Worm (Caenorhabditis elegans): ENCODE results near the gene nspd-4.

ce11 chrII:4802917-4803316 is 39.5 kb upstream of the nspd-4 start:
- TF ChIP-seq pqm-1 (tag; optimal IDR thresholded peaks at IDR 0.05) (peak; percentile 6), sox-4 (tag; optimal IDR thresholded peaks at IDR 0.05) (no peak), snpc-4 (tag; optimal IDR thresholded peaks at IDR 0.05) (no peak), nhr-12 (tag; optimal IDR thresholded peaks at IDR 0.05) (no peak), ces-1 (GFP tag; optimal IDR thresholded peaks at IDR 0.05) (no peak), nhr-84 (tag; optimal IDR thresholded peaks at IDR 0.05) (no peak), elt-2 (tag; optimal IDR thresholded peaks at IDR 0.05) (peak; percentile 88), rnt-1 (tag; optimal IDR thresholded peaks at IDR 0.05) (no peak), lsy-2 (tag; optimal IDR thresholded peaks at IDR 0.05) (no peak), nhr-237 (tag; optimal IDR thresholded peaks at IDR 0.05) (no peak), efl-1 (optimal IDR thresholded peaks at IDR 0.05) (no peak), efl-1 (GFP tag; optimal IDR thresholded peaks at IDR 0.05 in 1 of 2) (peak in 1 of 2 experiments; percentile 38), aly-2 (tag; optimal IDR thresholded peaks at IDR 0.05) (no peak)
